Worm (Caenorhabditis elegans): ENCODE measurements around the gene Y39A1A.16.

The Y39A1A.16 gene

DNA sequence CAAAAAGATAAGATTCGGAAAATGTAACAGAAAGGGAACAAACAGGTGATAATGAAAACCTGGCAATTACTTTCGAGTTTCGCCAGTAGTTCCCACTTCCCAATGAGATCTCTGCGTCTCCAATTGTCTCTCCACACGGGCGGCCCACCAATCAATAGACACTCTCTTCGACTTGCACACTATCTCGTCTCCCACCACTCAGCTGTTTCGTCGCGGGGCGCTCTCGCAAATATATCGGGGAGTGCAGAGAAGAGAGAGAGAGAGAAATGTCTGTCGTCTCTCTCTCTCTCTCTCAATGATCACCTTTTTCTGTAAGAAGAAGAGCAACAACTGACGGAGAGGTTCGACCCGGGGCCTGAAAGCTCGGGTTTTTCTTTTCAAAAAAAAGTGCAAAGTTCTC, 41.1 kb downstream of the Y39A1A.16 start (continued):
- TF ChIP-seq nhr-48 (tag; optimal IDR thresholded peaks at IDR 0.05) = peak; percentile 80
- TF ChIP-seq daf-8 (GFP tag; IDR thresholded peaks at IDR 0.05) = no peak
- TF ChIP-seq nhr-10 (tag; optimal IDR thresholded peaks at IDR 0.05) = peak; percentile 13
- TF ChIP-seq nhr-11 (tag; optimal IDR thresholded peaks at IDR 0.05) = peak; percentile 76
- TF ChIP-seq F10B5.3 (tag; optimal IDR thresholded peaks at IDR 0.05) = no peak
- no peak for TF ChIP-seq F49E8.2 (tag; optimal IDR thresholded peaks at IDR 0.05; ENCODE audit: borderline replicate concordance)
- peak; percentile 68; the same call in 1 of the 2 replicates for TF ChIP-seq zfp-3 (GFP tag; conservative IDR thresholded peaks at IDR 0.05)
- no peak for TF ChIP-seq aha-1 (tag)
- TF ChIP-seq dpl-1 (GFP tag; optimal IDR thresholded peaks at IDR 0.05) = peak; percentile 52
- TF ChIP-seq ZK546.5 (tag; optimal IDR thresholded peaks at IDR 0.05) = no peak
- no peak for TF ChIP-seq snpc-4 (tag; optimal IDR thresholded peaks at IDR 0.05)
- TF ChIP-seq zag-1 (tag; optimal IDR thresholded peaks at IDR 0.05) = no peak
- TF ChIP-seq hlh-30 (tag; optimal IDR thresholded peaks at IDR 0.05; ENCODE audit: insufficient read depth) = peak; percentile 89
- peak; percentile 17 for TF ChIP-seq jun-1 (tag; optimal IDR thresholded peaks at IDR 0.05)
- TF ChIP-seq F26F4.8 (GFP tag; conservative IDR thresholded peaks at IDR 0.05) = no peak
- TF ChIP-seq lsy-2 (tag; optimal IDR thresholded peaks at IDR 0.05) = peak; percentile 51 to 81
- TF ChIP-seq ztf-11 (tag; optimal IDR thresholded peaks at IDR 0.05) = no peak
- no peak for TF ChIP-seq dmd-9 (GFP tag; IDR thresholded peaks at IDR 0.05)
- TF ChIP-seq R02D3.7 (tag; optimal IDR thresholded peaks at IDR 0.05) = no peak
- no peak for TF ChIP-seq ces-1 (GFP tag; optimal IDR thresholded peaks at IDR 0.05)
- TF ChIP-seq hif-1 (tag; optimal IDR thresholded peaks at IDR 0.05) = peak in 1 of 2 experiments; percentile 90

DNA sequence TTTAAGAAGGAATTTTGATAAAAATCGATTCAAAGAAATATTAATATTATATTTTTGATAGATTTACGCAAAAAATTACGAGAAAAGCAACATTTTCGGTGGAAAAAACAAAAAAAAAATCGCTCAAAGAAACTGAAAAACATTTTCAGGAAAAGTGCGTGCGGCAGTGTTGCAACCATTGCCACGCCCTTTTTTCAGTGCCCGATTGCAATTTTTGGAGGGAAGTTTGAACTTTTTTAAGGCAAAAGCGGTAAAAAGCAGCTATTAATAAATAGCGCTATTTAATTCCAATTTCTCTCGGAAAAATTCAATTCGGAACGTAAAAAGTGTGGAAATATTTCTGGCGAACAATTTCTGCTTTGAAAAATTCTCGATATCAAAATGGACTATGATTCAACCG, 42.0 kb downstream of the Y39A1A.16 start:
- no peak for TF ChIP-seq ama-1 (optimal IDR thresholded peaks at IDR 0.05)
- TF ChIP-seq ceh-44 (GFP tag; IDR thresholded peaks at IDR 0.05) = no peak
- TF ChIP-seq mes-2 (tag; optimal IDR thresholded peaks at IDR 0.05; ENCODE audit: poor library complexity, severe bottlenecking) = peak; percentile 48
- TF ChIP-seq nhr-102 (tag; optimal IDR thresholded peaks at IDR 0.05) = no peak
- TF ChIP-seq duxl-1 (tag; optimal IDR thresholded peaks at IDR 0.05; ENCODE audit: poor library complexity) = no peak
- TF ChIP-seq php-3 (GFP tag; IDR thresholded peaks at IDR 0.05) = no peak
- no peak for TF ChIP-seq nhr-28 (tag; optimal IDR thresholded peaks at IDR 0.05)

ce11 chrIII:10730510-10730909, 51.4 kb downstream of the Y39A1A.16 start, which contains the start of gene tat-3:
Gene tat-3 (minus strand): TSS chrIII:10730705.
- TF ChIP-seq pha-4 (GFP tag; IDR thresholded peaks at IDR 0.05) (no peak), pha-4 (tag; optimal IDR thresholded peaks at IDR 0.05) (no peak)
